Fruit fly (Drosophila melanogaster) whole organism, embryonic: ENCODE data around the gene Polr3A.

Source experiments
- Bdp1 ChIP-seq: fragments of 200-800 bp; sonication (Bioruptor generic); optimal IDR thresholded peaks from 3 replicates; lab custom pipeline; 2016; ENCODE audit warnings: missing biosample characterization, missing genetic modification characterization
- CG11247 ChIP-seq: fragments of 200-800 bp; sonication (Bioruptor generic); IDR thresholded peaks from 2 replicates; pipeline ENCODE4 v1.3.6; 2022; ENCODE audit warnings: missing biosample characterization, missing genetic modification characterization
- CG12659 ChIP-seq: fragments of 200-800 bp; sonication (Bioruptor generic); optimal IDR thresholded peaks from 3 replicates; lab custom pipeline; 2017; ENCODE audit warnings: mild to moderate bottlenecking, missing biosample characterization, missing genetic modification reagents, missing genetic modification characterization
- CG16863 ChIP-seq: fragments of 200-800 bp; sonication (Bioruptor generic); optimal IDR thresholded peaks from 3 replicates; lab custom pipeline; 2016; ENCODE audit warnings: missing biosample characterization, missing genetic modification characterization
- CG18599 ChIP-seq: fragments of 200-800 bp; sonication (Bioruptor generic); optimal IDR thresholded peaks from 3 replicates; lab custom pipeline; 2017; ENCODE audit warnings: missing biosample characterization, missing genetic modification characterization, mild to moderate bottlenecking, moderate library complexity, missing genetic modification reagents
- CG4404 ChIP-seq: fragments of 200-800 bp; sonication (Bioruptor generic); IDR thresholded peaks from 2 replicates; pipeline ENCODE4 v1.3.6; 2022; ENCODE audit warnings: missing biosample characterization, missing genetic modification characterization
- CG4820 ChIP-seq: fragments of 200-800 bp; sonication (Bioruptor generic); optimal IDR thresholded peaks from 3 replicates; lab custom pipeline; 2016; ENCODE audit warnings: missing biosample characterization, missing genetic modification characterization
- CG4854 ChIP-seq: fragments of 200-800 bp; sonication (Bioruptor generic); optimal IDR thresholded peaks from 2 replicates; lab custom pipeline; 2016; ENCODE audit warnings: missing biosample characterization, missing genetic modification characterization, inconsistent platforms
- D19A ChIP-seq: fragments of 200-800 bp; optimal IDR thresholded peaks from 3 replicates; lab custom pipeline; 2019; ENCODE audit warnings: missing biosample characterization, mild to moderate bottlenecking, missing genetic modification characterization, moderate library complexity
- Dbx ChIP-seq: fragments of 200-800 bp; sonication (Bioruptor generic); IDR thresholded peaks from 3 replicates; pipeline ENCODE4 v1.3.6; 2022; ENCODE audit warnings: missing biosample characterization, missing genetic modification characterization
- Deaf1 ChIP-seq: fragments of 200-800 bp; optimal IDR thresholded peaks from 3 replicates; lab custom pipeline; 2019; ENCODE audit warnings: missing biosample characterization, mild to moderate bottlenecking, missing genetic modification characterization, moderate library complexity
- Dfd ChIP-seq, 2 experiments: fragments of >200 bp; optimal IDR thresholded peaks; 2 replicates each; lab custom pipeline; 2017; ENCODE audit warnings: missing biosample characterization in 2 of 2, missing genetic modification characterization in 2 of 2
- Ets65A ChIP-seq: fragments of 200-800 bp; sonication (Bioruptor generic); peaks from one replicate; lab custom pipeline; 2016; ENCODE audit warnings: missing biosample characterization, missing genetic modification characterization
- Hand ChIP-seq: fragments of 200-800 bp; sonication (Bioruptor generic); optimal IDR thresholded peaks from 2 replicates; lab custom pipeline; 2017; ENCODE audit warnings: mild to moderate bottlenecking, missing biosample characterization, missing genetic modification reagents, missing genetic modification characterization
- br ChIP-seq: fragments of >200 bp; optimal IDR thresholded peaks from 2 replicates; lab custom pipeline; 2017
- chif ChIP-seq, 2 experiments: fragments of 200-800 bp; sonication (Bioruptor generic); optimal IDR thresholded peaks; 3 replicates each; lab custom pipeline; 2016; ENCODE audit warnings: missing biosample characterization in 2 of 2, missing genetic modification characterization in 2 of 2
- chn ChIP-seq: fragments of 200-800 bp; sonication (Bioruptor generic); optimal IDR thresholded peaks from 2 replicates; lab custom pipeline; 2016; ENCODE audit warnings: missing biosample characterization, missing genetic modification characterization
- emc ChIP-seq: fragments of 200-800 bp; sonication (Bioruptor generic); optimal IDR thresholded peaks from 2 replicates; lab custom pipeline; 2016; ENCODE audit warnings: missing biosample characterization, missing genetic modification characterization
- ewg ChIP-seq: fragments of 200-800 bp; sonication (Bioruptor generic); optimal IDR thresholded peaks from 3 replicates; lab custom pipeline; 2017; ENCODE audit warnings: mild to moderate bottlenecking, missing biosample characterization, missing genetic modification reagents, missing genetic modification characterization
- gcm ChIP-seq: fragments of 200-800 bp; sonication (Bioruptor generic); optimal IDR thresholded peaks from 2 replicates; lab custom pipeline; 2019; ENCODE audit warnings: missing biosample characterization, mild to moderate bottlenecking, missing genetic modification characterization, moderate library complexity
- gfzf ChIP-seq: fragments of 200-800 bp; sonication (Bioruptor generic); optimal IDR thresholded peaks from 2 replicates; lab custom pipeline; 2016; ENCODE audit warnings: missing biosample characterization, mild to moderate bottlenecking, missing genetic modification characterization, moderate library complexity
- grau ChIP-seq: fragments of 200-800 bp; optimal IDR thresholded peaks from 3 replicates; lab custom pipeline; 2019; ENCODE audit warnings: missing biosample characterization, mild to moderate bottlenecking, missing genetic modification characterization, moderate library complexity
- lbe ChIP-seq: fragments of 200-800 bp; sonication (Bioruptor generic); optimal IDR thresholded peaks from 2 replicates; lab custom pipeline; 2016; ENCODE audit warnings: missing biosample characterization, mild to moderate bottlenecking, missing genetic modification characterization
- nmo ChIP-seq: fragments of 200-800 bp; sonication (Bioruptor generic); optimal IDR thresholded peaks from 2 replicates; lab custom pipeline; 2018; ENCODE audit warnings: missing biosample characterization, mild to moderate bottlenecking, missing genetic modification characterization, moderate library complexity
- tup ChIP-seq: fragments of 200-800 bp; sonication (Bioruptor generic); optimal IDR thresholded peaks from 2 replicates; lab custom pipeline; 2016; ENCODE audit warnings: missing biosample characterization, mild to moderate bottlenecking, missing genetic modification characterization, moderate library complexity

Gene Polr3A

DNA sequence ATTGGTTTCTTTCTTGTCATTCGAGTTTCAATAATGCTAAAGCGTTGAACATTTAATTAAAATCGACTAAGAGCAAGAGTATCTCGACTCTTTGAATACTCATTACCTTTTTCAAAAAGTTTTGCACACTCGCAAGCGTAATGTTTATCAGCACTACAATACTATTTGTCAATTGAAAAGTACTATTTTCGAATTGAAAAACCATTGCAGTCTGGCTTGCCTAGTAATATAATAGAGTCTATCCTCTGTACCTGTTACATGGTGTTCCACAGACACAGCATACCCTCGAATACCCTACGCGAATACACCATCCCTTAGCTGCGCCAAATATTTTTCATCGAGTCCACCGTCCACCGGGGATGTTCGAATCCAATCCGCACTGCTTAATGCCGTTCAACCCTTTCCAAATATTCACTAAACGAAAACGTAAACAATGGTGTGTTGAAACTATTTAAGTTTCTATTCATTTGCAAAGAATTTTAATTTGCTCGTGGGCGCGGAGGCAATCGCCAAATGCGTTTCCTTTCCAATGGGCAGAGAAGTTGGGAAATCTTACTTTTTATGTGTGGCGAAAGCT is 55.9 kb downstream of the Polr3A start (continued):
- peak in 1 of 2 experiments; percentile 22 for TF ChIP-seq chif (GFP tag; optimal IDR thresholded peaks at IDR 0.05; lab: Kevin White, UChicago)
- TF ChIP-seq Deaf1 (tag; lab: Kevin White, UChicago), result no peak
- no peak for TF ChIP-seq CG11247
- no peak for TF ChIP-seq CG4404 (GFP tag; lab: Robert Waterston, UW)
- TF ChIP-seq Ets65A (GFP tag; lab: Kevin White, UChicago), result peak; percentile 94
- no peak for TF ChIP-seq CG16863 (GFP tag; lab: Kevin White, UChicago)
- no peak for TF ChIP-seq br
- TF ChIP-seq gfzf (GFP tag; lab: Kevin White, UChicago), result no peak
- peak; percentile 25 for TF ChIP-seq chn (GFP tag; lab: Kevin White, UChicago)
- TF ChIP-seq nmo (GFP tag; lab: Kevin White, UChicago), result peak; percentile 46
- TF ChIP-seq CG18599, result no peak
- TF ChIP-seq tup (GFP tag; lab: Kevin White, UChicago), result no peak
- TF ChIP-seq CG12659 (GFP tag; lab: Kevin White, UChicago), result peak; percentile 18
- TF ChIP-seq CG4854 (GFP tag; lab: Kevin White, UChicago), result no peak
- TF ChIP-seq CG4820 (GFP tag; lab: Kevin White, UChicago), result no peak
- TF ChIP-seq Dbx (GFP tag; lab: Robert Waterston, UW), result 0 out of 3 replicates have a peak, but pooled peaks have one; percentile 19
- no peak for TF ChIP-seq Dfd (GFP tag; optimal IDR thresholded peaks at IDR 0.05; lab: Kevin White, UChicago)
- TF ChIP-seq gcm (GFP tag; lab: Kevin White, UChicago), result no peak
- TF ChIP-seq ewg (GFP tag; lab: Kevin White, UChicago), result no peak
- TF ChIP-seq Bdp1 (GFP tag; lab: Kevin White, UChicago), result no peak
- TF ChIP-seq D19A, result peak; percentile 39
- TF ChIP-seq Hand (GFP tag; lab: Kevin White, UChicago), result no peak
- TF ChIP-seq emc (GFP tag; lab: Kevin White, UChicago), result no peak
- no peak for TF ChIP-seq grau (tag; lab: Kevin White, UChicago)
- no peak for TF ChIP-seq lbe (GFP tag; lab: Kevin White, UChicago)
- TF ChIP-seq, all 482 proteins: peak for 65
